Fruit fly (Drosophila melanogaster): ENCODE results near the gene CG32052.

CG32052 gene

DNA sequence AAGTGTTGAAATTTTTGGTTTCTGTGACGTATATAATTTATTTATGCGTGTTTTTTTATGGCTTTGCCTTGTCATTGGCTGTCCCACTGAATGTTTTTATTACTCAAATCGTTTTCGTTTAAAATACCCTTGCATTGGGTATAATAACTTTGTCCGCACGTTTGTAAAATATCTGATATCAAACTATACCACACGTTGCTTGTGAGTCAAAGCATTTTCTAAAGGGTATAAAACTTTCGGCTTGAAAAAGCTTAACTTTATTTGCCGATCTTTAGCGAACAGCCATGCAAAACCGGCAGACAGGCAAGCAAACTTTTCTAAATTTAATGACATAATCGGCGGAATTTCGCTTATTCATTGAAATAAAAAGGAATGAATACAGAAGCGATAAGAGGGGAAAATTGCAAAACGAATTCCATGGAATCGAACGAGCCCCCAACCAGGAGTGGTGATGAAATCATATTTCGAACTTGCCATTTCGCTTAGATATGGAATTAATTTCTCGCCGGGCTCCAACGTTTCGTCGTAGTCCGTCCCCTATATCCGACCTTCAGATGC, 60.7 kb downstream of the CG32052 start:
- no peak for TF ChIP-seq ovo (GFP tag; optimal IDR thresholded peaks at IDR 0.05)
- no peak for TF ChIP-seq Mnt (GFP tag; optimal IDR thresholded peaks at IDR 0.05)
- TF ChIP-seq CG1620 (GFP tag; optimal IDR thresholded peaks at IDR 0.05), result no peak
- no peak for TF ChIP-seq bab1 (GFP tag; optimal IDR thresholded peaks at IDR 0.05)
- TF ChIP-seq toe (GFP tag; optimal IDR thresholded peaks at IDR 0.05), result no peak
- TF ChIP-seq tj (GFP tag; optimal IDR thresholded peaks at IDR 0.05), result peak; percentile 87
- no peak for TF ChIP-seq cic (GFP tag; optimal IDR thresholded peaks at IDR 0.05)
- no peak for TF ChIP-seq cnc (optimal IDR thresholded peaks at IDR 0.05)
- TF ChIP-seq Hr96 (GFP tag; optimal IDR thresholded peaks at IDR 0.05), result no peak
- TF ChIP-seq CG7101 (tag; optimal IDR thresholded peaks at IDR 0.05), result no peak
- no peak for TF ChIP-seq CG7045 (GFP tag; optimal IDR thresholded peaks at IDR 0.05)
- no peak for TF ChIP-seq CG5204 (GFP tag; optimal IDR thresholded peaks at IDR 0.05)
- TF ChIP-seq CG14711 (tag; optimal IDR thresholded peaks at IDR 0.05), result peak; percentile 24

DNA sequence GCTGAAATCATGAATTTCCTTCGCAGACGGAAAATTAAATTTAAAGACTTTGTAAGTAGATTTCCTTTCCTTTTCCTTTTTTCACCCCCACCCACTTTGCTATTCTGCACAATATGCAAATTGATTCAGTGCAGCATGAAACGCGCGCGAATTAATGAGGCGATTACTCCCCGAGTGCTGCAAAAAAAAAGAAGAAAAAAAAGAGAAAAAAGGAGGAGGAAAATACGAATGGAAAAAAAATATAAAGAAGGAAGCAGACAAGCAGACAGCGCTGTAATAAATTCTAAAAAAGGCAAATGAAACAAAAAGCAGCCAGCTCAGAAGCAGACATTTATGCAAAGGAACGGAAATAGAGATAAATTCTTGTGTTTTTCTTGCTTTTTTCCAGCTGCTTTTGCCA, 61.9 kb downstream of the CG32052 start:
- TF ChIP-seq Clk (GFP tag; optimal IDR thresholded peaks at IDR 0.05) (no peak), tj (GFP tag; optimal IDR thresholded peaks at IDR 0.05) (peak; percentile 42)

DNA sequence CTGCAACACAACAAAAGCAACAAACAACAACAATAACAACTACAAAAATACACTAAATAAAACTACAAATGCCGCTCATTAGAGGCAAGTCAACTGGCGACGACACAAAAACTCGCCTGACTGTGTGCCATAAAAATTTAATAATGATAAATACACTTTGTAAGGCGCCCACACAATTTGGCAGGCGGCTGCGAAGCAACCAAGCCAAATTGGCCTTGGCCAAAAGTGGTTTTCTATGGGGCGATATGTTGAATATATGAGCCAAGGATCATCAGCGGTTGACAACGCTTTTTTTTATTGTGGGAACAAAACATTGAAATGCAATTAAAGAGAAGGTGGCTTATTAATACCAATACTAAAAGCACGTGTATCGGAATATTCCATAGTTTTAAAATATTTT, 63.3 kb downstream of the CG32052 start:
- TF ChIP-seq tj (GFP tag; optimal IDR thresholded peaks at IDR 0.05), result no peak
- TF ChIP-seq Mnt (GFP tag; optimal IDR thresholded peaks at IDR 0.05), result no peak
- no peak for TF ChIP-seq Clk (GFP tag; optimal IDR thresholded peaks at IDR 0.05)
- TF ChIP-seq bab1 (GFP tag; optimal IDR thresholded peaks at IDR 0.05), result no peak
- TF ChIP-seq pad (GFP tag; optimal IDR thresholded peaks at IDR 0.05), result no peak
- TF ChIP-seq cic (GFP tag; optimal IDR thresholded peaks at IDR 0.05), result no peak
- TF ChIP-seq CG12768 (GFP tag; optimal IDR thresholded peaks at IDR 0.05), result no peak
- no peak for TF ChIP-seq CG7101 (tag; optimal IDR thresholded peaks at IDR 0.05)
- TF ChIP-seq CG11617 (GFP tag; optimal IDR thresholded peaks at IDR 0.05), result no peak
- TF ChIP-seq CG1620 (GFP tag; optimal IDR thresholded peaks at IDR 0.05), result no peak
- TF ChIP-seq CG7045 (GFP tag; optimal IDR thresholded peaks at IDR 0.05), result no peak
- no peak for TF ChIP-seq Crg-1 (GFP tag; optimal IDR thresholded peaks at IDR 0.05)
- TF ChIP-seq cnc (optimal IDR thresholded peaks at IDR 0.05), result no peak
- TF ChIP-seq Hr96 (GFP tag; optimal IDR thresholded peaks at IDR 0.05), result no peak
- TF ChIP-seq ovo (GFP tag; optimal IDR thresholded peaks at IDR 0.05), result no peak
- no peak for TF ChIP-seq CG14711 (tag; optimal IDR thresholded peaks at IDR 0.05)
- TF ChIP-seq CG33017 (tag; optimal IDR thresholded peaks at IDR 0.05), result no peak

DNA sequence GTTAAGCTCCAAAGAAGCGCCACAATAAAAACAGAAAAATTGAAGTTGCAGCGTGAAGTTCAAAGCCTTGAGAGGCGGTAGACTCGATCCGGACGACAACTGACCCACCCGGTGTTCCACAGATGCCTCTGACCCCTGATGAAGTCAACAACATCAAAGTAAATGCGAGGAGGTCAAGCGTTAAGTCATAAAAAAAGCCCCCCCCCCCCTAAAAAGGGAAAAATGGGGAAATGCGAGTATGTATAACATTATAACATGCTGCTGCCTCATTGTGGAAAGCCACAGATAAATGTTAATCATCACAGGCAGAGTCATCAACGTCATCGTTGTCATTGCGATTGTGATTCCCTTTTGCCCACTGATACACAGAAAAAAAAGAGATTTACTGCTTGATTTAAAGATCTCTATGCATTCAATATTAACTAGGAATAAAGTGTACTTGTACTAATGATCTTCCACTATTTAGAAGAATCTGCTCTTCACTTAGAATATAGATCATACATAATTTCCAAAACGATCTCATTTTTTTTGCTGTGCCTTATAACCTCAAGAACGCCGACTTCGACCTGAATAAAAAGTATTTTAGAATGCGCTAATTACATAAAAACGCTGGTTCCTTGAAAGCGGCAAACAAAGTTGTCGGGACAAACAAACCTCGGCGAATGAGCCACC, 64.3 kb downstream of the CG32052 start:
- no peak for TF ChIP-seq CG7101 (tag; optimal IDR thresholded peaks at IDR 0.05)
- no peak for TF ChIP-seq Crg-1 (GFP tag; optimal IDR thresholded peaks at IDR 0.05)
- TF ChIP-seq CG11617 (GFP tag; optimal IDR thresholded peaks at IDR 0.05), result no peak
- TF ChIP-seq Clk (GFP tag; optimal IDR thresholded peaks at IDR 0.05), result no peak
- no peak for TF ChIP-seq Hr96 (GFP tag; optimal IDR thresholded peaks at IDR 0.05)
- TF ChIP-seq toe (GFP tag; optimal IDR thresholded peaks at IDR 0.05), result no peak
- TF ChIP-seq bab1 (GFP tag; optimal IDR thresholded peaks at IDR 0.05), result no peak
- TF ChIP-seq cic (GFP tag; optimal IDR thresholded peaks at IDR 0.05), result no peak
- TF ChIP-seq CG7045 (GFP tag; optimal IDR thresholded peaks at IDR 0.05), result no peak
- TF ChIP-seq kay (GFP tag; ENCODE audit: borderline replicate concordance), result no peak
- no peak for TF ChIP-seq CG33017 (tag; optimal IDR thresholded peaks at IDR 0.05)
- no peak for TF ChIP-seq ovo (GFP tag; optimal IDR thresholded peaks at IDR 0.05)
- no peak for TF ChIP-seq CG12768 (GFP tag; optimal IDR thresholded peaks at IDR 0.05)
- TF ChIP-seq Mnt (GFP tag; optimal IDR thresholded peaks at IDR 0.05), result no peak
- TF ChIP-seq tj (GFP tag; optimal IDR thresholded peaks at IDR 0.05), result no peak
- TF ChIP-seq CG5204 (GFP tag; optimal IDR thresholded peaks at IDR 0.05), result no peak
- TF ChIP-seq CG14711 (tag; optimal IDR thresholded peaks at IDR 0.05), result no peak
- no peak for TF ChIP-seq pad (GFP tag; optimal IDR thresholded peaks at IDR 0.05)
- no peak for TF ChIP-seq CG1620 (GFP tag; optimal IDR thresholded peaks at IDR 0.05)

DNA sequence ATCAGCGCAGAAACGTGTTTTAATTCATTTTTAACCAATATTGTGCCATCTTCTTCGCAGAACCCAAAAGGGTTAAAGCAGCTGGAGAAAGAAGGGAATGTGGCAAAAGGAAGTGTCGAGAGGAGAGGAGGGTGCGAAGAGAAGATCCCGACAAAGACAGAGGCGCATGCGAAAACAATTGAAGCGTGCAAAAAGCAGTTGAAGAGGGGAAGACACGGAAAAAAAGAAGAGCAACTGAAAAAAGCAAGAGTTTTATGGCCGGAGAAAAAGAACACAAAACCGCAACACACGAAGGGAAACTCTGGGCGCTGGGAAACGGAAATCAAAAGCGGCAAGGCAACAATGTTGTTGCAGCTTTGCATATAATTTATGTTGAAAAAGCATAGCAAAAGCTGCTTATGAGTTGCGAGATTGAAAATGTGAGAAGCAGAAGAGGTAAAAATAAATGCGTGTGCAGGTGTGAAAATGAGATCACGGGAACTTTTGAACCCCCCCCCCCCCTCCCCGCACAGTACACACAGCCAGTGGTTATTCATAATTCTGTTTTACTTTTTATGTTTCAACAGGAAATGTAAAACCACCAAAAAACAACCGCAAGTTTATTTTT, 66.4 kb downstream of the CG32052 start:
- TF ChIP-seq Mnt (GFP tag; optimal IDR thresholded peaks at IDR 0.05) (no peak), CG14711 (tag; optimal IDR thresholded peaks at IDR 0.05) (peak; percentile 40), kay (GFP tag; ENCODE audit: borderline replicate concordance) (no peak)

DNA sequence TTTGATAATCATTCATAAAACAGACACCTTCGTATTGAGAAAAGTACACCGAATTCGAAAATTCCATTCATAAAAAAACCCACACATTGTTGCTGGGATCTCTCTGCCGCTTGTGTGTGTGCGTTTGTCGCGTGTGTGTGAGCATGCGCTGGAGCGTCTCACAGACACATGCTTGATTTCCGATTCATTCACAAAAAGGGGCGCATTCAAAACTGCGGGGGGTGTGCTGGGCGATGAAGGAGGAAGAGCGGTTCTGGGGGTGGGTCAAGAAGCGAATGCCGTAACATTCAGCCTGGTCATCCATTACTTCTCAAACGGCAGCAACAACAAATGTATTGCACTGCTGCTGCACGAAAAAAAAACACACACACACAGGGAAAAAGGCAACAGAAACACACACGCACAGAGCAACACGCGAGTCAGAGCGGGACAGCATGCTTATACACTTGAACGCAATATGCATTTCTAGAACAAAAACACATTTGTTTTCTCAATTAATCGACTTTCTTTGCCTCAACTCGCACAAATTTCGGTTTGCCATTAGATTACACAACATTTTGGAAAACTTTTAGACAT, 67.1 kb downstream of the CG32052 start:
- TF ChIP-seq pad (GFP tag; optimal IDR thresholded peaks at IDR 0.05), result peak; percentile 36
- TF ChIP-seq CG7045 (GFP tag; optimal IDR thresholded peaks at IDR 0.05), result no peak
- TF ChIP-seq Mnt (GFP tag; optimal IDR thresholded peaks at IDR 0.05), result peak; percentile 72
- peak; percentile 99 for TF ChIP-seq cic (GFP tag; optimal IDR thresholded peaks at IDR 0.05)
- TF ChIP-seq tj (GFP tag; optimal IDR thresholded peaks at IDR 0.05), result peak; percentile 12
- TF ChIP-seq CG12768 (GFP tag; optimal IDR thresholded peaks at IDR 0.05), result no peak
